Fruit fly (Drosophila melanogaster): ENCODE data around the gene MRG15.

DNA sequence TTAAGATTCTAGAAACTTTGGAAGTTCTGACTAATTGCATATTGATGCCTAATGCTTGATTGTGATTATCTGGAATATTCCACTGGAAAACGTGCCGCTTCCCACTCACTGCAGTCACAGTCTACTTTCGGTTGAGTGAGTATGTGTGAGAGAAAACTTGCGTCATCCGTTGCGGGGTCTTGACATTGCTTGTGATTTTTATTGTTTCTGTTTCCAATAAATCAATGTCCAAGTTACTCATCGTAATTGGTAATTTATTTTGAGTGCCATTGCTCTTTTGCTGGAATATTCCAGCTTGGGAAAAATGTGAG lies 34.9 kb downstream of the MRG15 start:
- TF ChIP-seq pan (optimal IDR thresholded peaks at IDR 0.05) (no peak), CG8478 (optimal IDR thresholded peaks at IDR 0.05) (no peak), EcR (GFP tag; optimal IDR thresholded peaks at IDR 0.05) (no peak), usp (GFP tag; optimal IDR thresholded peaks at IDR 0.05) (no peak), Dll (optimal IDR thresholded peaks at IDR 0.05) (no peak), psq (optimal IDR thresholded peaks at IDR 0.05) (no peak)
